Worm (Caenorhabditis elegans): ENCODE results near the gene sod-5.

DNA sequence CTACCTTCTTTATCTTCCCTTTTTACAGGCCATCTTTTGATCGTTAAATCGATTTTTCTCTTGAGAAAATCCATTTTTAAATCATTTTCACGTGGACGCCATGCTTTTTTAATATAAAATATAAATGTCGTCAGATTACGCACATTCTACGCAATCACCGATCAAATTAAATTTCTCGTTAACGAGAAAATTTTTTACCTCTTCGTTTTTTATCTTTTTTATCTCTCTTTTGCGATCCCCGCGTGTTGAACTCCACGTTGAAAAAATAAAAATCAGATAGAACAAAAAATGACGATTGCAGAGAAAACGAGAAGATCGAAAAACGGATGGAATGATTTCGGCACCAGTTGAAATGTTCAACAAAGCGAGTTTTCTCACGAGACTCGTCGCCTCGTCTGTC is 2.5 kb downstream of the sod-5 start, which contains the start of gene bpnt-1:
- no peak for TF ChIP-seq T22C8.4 (GFP tag; IDR thresholded peaks at IDR 0.05)
- TF ChIP-seq cog-1 (tag; optimal IDR thresholded peaks at IDR 0.05), result no peak
- no peak for TF ChIP-seq ztf-23 (GFP tag; IDR thresholded peaks at IDR 0.05)
- TF ChIP-seq flt-1 (GFP tag; IDR thresholded peaks at IDR 0.05), result no peak
- no peak for TF ChIP-seq ref-1 (GFP tag; conservative IDR thresholded peaks at IDR 0.05)
- no peak for TF ChIP-seq ztf-29 (GFP tag; IDR thresholded peaks at IDR 0.05)
- no peak for TF ChIP-seq tab-1 (GFP tag; IDR thresholded peaks at IDR 0.05)
- no peak for TF ChIP-seq med-1 (GFP tag; optimal IDR thresholded peaks at IDR 0.05; ENCODE audit: insufficient read depth)

All from whole organism, midembryonic.